Fruit fly (Drosophila melanogaster): ENCODE measurements around the gene mRpS10.

mRpS10 gene

DNA sequence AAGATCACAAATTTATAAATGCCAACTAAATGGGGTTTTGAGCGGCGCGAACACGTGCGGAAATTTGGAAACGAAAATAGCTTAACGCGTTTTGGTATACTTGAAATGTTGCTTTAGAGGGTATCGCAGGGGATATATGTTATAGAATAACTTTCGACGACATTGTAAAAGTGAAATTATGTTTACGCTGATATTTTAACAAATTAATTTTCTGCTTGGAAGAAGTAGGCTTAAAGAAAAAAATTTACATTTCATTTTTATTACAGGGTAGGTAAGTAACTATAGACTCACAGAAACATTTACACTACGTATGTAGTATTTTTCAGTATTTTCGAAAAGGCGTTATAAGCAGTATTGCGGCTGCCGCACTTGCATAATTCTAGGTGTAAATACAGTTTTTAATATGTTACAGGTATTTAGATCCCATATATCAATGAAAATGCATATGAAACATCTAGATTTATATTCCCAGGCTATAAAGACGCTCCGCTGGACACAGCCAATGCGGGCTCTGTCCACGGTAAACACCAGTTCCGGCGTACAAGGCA, at the start of gene mRpS10, which contains the start of gene Art3:
Gene mRpS10 (plus strand): TSS at position 337 of the 548 bp plus-strand sequence.
Gene Art3 (minus strand): TSS at position 80 of the 548 bp plus-strand sequence.
- TF ChIP-seq EcR (GFP tag; optimal IDR thresholded peaks at IDR 0.05) (no peak), CG12605 (GFP tag; IDR thresholded peaks at IDR 0.05) (peak; percentile 100), gl (tag; optimal IDR thresholded peaks at IDR 0.05) (peak; percentile 99), rn (GFP tag; IDR thresholded peaks at IDR 0.05) (peak; percentile 100), D1 (tag; optimal IDR thresholded peaks at IDR 0.05) (no peak), Pif1B (GFP tag; optimal IDR thresholded peaks at IDR 0.05) (peak; percentile 99), Snoo (tag; optimal IDR thresholded peaks at IDR 0.05) (peak; percentile 100), Pif1A (GFP tag; optimal IDR thresholded peaks at IDR 0.05) (peak; percentile 99), CG15710 (tag; optimal IDR thresholded peaks at IDR 0.05) (peak; percentile 100), CG4496 (GFP tag; IDR thresholded peaks at IDR 0.05) (peak; percentile 100), CG32121 (GFP tag; IDR thresholded peaks at IDR 0.05) (peak; percentile 100), CG10348 (GFP tag; IDR thresholded peaks at IDR 0.05) (peak; percentile 99), CG9948 (tag; optimal IDR thresholded peaks at IDR 0.05) (peak; percentile 100), CG8159 (tag; optimal IDR thresholded peaks at IDR 0.05) (peak; percentile 100), CG14655 (GFP tag; optimal IDR thresholded peaks at IDR 0.05) (peak; percentile 100), CG34367 (tag; optimal IDR thresholded peaks at IDR 0.05) (peak; percentile 100), fd96Ca (GFP tag; IDR thresholded peaks at IDR 0.05) (peak; percentile 89), Ets98B (GFP tag; IDR thresholded peaks at IDR 0.05) (peak; percentile 100), CG8301 (tag; optimal IDR thresholded peaks at IDR 0.05) (peak; percentile 100), CG17806 (tag; optimal IDR thresholded peaks at IDR 0.05) (peak; percentile 100), CG13204 (GFP tag; optimal IDR thresholded peaks at IDR 0.05) (no peak)

DNA sequence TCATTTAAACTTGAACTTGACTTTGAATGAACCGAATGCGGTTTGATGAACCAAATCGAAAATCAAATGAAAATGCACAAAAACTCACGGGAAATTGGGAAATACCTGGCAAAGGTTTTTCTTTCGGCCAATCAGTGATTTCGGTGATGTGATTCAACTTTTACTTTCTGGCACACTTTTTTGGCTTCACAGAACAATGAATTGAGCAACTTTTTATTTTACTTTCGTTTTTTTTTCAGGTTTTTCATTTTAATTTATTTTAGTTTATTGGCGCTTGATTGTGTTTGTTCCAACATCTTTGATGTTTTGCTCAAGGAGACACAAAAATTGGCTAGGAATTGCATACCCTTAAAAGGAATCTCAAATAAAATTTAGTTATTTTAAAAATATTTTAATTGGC, 48.0 kb upstream of the mRpS10 start, which contains the start of gene Mf:
Gene Mf (minus strand): TSS at position 44 of the 400 bp plus-strand sequence.
- TF ChIP-seq gl (tag; optimal IDR thresholded peaks at IDR 0.05) (no peak), CG8301 (tag; optimal IDR thresholded peaks at IDR 0.05) (no peak), CG4496 (GFP tag; IDR thresholded peaks at IDR 0.05) (no peak), CG15710 (tag; optimal IDR thresholded peaks at IDR 0.05) (no peak), CG17806 (tag; optimal IDR thresholded peaks at IDR 0.05) (no peak), CG13204 (GFP tag; optimal IDR thresholded peaks at IDR 0.05) (no peak), CG32121 (GFP tag; IDR thresholded peaks at IDR 0.05) (no peak), fd96Ca (GFP tag; IDR thresholded peaks at IDR 0.05) (no peak), Pif1A (GFP tag; optimal IDR thresholded peaks at IDR 0.05) (no peak), CG34367 (tag; optimal IDR thresholded peaks at IDR 0.05) (no peak), Snoo (tag; optimal IDR thresholded peaks at IDR 0.05) (no peak), CG10348 (GFP tag; IDR thresholded peaks at IDR 0.05) (no peak), EcR (GFP tag; optimal IDR thresholded peaks at IDR 0.05) (no peak), CG14655 (GFP tag; optimal IDR thresholded peaks at IDR 0.05) (no peak), CG12605 (GFP tag; IDR thresholded peaks at IDR 0.05) (no peak), CG8159 (tag; optimal IDR thresholded peaks at IDR 0.05) (no peak), D1 (tag; optimal IDR thresholded peaks at IDR 0.05) (no peak), Pif1B (GFP tag; optimal IDR thresholded peaks at IDR 0.05) (no peak), rn (GFP tag; IDR thresholded peaks at IDR 0.05) (no peak)

DNA sequence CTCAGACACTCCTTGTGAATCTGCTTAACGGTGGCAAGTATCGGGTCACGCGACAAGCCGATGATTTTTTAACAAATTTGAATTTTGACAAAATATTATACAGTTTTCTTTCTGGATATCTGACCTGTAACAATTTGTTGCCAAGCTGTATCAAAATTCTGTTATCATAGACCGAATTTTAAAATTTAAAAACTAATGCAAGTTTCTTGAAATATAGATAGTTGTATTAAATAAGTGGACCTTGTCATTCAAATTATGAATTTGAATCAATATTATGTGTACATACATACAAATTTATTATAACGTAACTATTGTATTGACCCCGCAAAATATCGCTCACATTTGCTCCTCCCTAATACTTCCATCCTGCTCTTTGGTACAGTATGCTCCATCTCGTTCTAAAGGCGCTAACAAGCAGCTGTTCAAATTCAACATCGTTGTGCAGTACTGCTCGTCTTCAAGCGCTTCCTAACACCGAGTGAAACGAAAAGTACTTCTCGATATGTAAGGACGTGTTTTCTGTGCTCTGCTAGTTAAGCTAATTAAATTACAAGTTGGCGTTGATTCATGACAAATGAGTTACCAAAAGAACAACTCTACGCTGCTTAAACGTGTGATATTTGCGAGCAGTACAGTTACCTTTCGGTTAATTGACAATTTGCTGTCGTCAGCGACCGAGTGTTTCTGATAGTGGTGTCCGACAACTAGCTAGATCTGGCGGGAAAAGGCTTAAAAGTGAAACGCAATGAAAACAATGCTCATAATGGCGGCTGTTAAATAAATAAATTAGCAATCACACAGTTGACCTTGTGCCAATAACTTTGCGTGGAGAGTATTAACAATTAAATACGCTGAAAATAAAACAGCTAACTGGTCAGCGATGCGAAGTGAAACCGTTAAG, 33.1 kb upstream of the mRpS10 start, which contains the start of the genes Kpc1 and CG42542:
Gene Kpc1 (minus strand): TSS at position 77 of the 901 bp plus-strand sequence.
Gene CG42542 (plus strand): TSS at position 465 of the 901 bp plus-strand sequence.
- 0 out of 3 replicates have a peak, but pooled peaks have one; percentile 40 for TF ChIP-seq fd96Ca (GFP tag; IDR thresholded peaks at IDR 0.05)
- TF ChIP-seq Pif1B (GFP tag; optimal IDR thresholded peaks at IDR 0.05) = no peak
- no peak for TF ChIP-seq gl (tag; optimal IDR thresholded peaks at IDR 0.05)
- TF ChIP-seq CG10348 (GFP tag; IDR thresholded peaks at IDR 0.05) = no peak
- no peak for TF ChIP-seq Snoo (tag; optimal IDR thresholded peaks at IDR 0.05)
- peak; percentile 10 for TF ChIP-seq Pif1A (GFP tag; optimal IDR thresholded peaks at IDR 0.05)
- TF ChIP-seq CG8301 (tag; optimal IDR thresholded peaks at IDR 0.05) = peak; percentile 29
- peak; percentile 30 for TF ChIP-seq CG34367 (tag; optimal IDR thresholded peaks at IDR 0.05)
- no peak for TF ChIP-seq CG13204 (GFP tag; optimal IDR thresholded peaks at IDR 0.05)
- TF ChIP-seq CG17806 (tag; optimal IDR thresholded peaks at IDR 0.05) = peak; percentile 50
- TF ChIP-seq rn (GFP tag; IDR thresholded peaks at IDR 0.05) = no peak
- peak; percentile 44; the same call in 1 of the 2 replicates for TF ChIP-seq CG32121 (GFP tag; IDR thresholded peaks at IDR 0.05)
- 0 out of 2 replicates have a peak, but pooled peaks have one; percentile 23 for TF ChIP-seq CG12605 (GFP tag; IDR thresholded peaks at IDR 0.05)
- peak; percentile 69 for TF ChIP-seq CG4496 (GFP tag; IDR thresholded peaks at IDR 0.05)
- no peak; the same call in none of the 2 replicates for TF ChIP-seq Ets98B (GFP tag; IDR thresholded peaks at IDR 0.05)
- TF ChIP-seq CG9948 (tag; optimal IDR thresholded peaks at IDR 0.05) = no peak
- TF ChIP-seq D1 (tag; optimal IDR thresholded peaks at IDR 0.05) = no peak
- TF ChIP-seq CG15710 (tag; optimal IDR thresholded peaks at IDR 0.05) = peak; percentile 43
- no peak for TF ChIP-seq EcR (GFP tag; optimal IDR thresholded peaks at IDR 0.05)
- no peak for TF ChIP-seq CG14655 (GFP tag; optimal IDR thresholded peaks at IDR 0.05)
- peak; percentile 58 for TF ChIP-seq CG8159 (tag; optimal IDR thresholded peaks at IDR 0.05)

DNA sequence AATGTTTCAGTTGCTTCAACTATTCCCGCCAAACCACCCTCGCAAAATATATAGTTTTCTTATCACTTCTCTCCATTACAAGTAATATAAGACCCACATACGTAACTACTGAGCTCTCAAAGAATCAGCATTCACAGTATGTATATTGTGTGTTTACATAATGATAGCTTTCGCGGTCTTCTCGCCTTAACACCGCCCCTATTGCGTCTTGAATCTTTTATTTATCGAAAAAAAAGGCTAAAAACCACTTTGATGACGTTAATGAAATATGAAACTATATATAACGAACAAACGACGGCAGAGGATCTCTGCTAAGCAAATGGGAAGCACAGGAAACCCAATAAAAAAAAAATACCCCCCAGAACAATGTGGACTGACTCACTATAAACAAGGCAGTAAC, 32.1 kb upstream of the mRpS10 start:
- TF ChIP-seq gl (tag; optimal IDR thresholded peaks at IDR 0.05) (peak; percentile 6), CG15710 (tag; optimal IDR thresholded peaks at IDR 0.05) (no peak)

Measured in whole organism, pupa.